Worm (Caenorhabditis elegans): ENCODE measurements around the gene C04G2.5.

DNA sequence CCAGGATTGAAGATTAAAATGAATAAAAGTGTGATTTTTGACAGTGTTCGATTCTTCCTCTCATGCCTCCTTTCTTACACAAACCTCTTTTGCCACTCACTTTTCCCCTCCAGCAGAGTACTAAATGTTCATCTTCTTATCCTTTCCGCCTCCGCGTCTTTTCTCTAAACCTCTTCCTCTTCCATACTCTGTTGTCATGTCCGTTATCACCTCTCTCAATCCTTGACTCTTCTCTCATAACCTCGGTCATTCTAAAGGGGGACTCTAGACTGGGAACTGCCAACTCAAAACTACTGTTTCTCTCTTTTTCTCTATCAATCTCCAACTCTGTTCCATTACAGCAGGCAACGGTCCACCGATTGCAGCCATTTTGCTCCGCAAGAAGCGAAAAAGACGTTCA lies 46.8 kb downstream of the C04G2.5 start:
- TF ChIP-seq nhr-11 (tag; optimal IDR thresholded peaks at IDR 0.05) (no peak), mep-1 (tag; optimal IDR thresholded peaks at IDR 0.05) (no peak), mef-2 (tag; optimal IDR thresholded peaks at IDR 0.05) (no peak), fos-1 (tag; optimal IDR thresholded peaks at IDR 0.05) (no peak), sptf-1 (tag; optimal IDR thresholded peaks at IDR 0.05) (no peak), elt-2 (tag; optimal IDR thresholded peaks at IDR 0.05) (no peak), aly-2 (tag; optimal IDR thresholded peaks at IDR 0.05) (no peak)
